Worm (Caenorhabditis elegans) whole organism, L1 larva: Measurements from ENCODE around the gene C06A12.8.

Experiments used
- C04F5.9 ChIP-seq: sonication (generic microtip); optimal IDR thresholded peaks from 2 replicates; lab custom pipeline; 2016; ENCODE audit warnings: missing genetic modification characterization, missing compliant biosample characterization
- F16B12.6 ChIP-seq: fragments of 150-350 bp; optimal IDR thresholded peaks from 2 replicates; lab custom pipeline; 2014; ENCODE audit warnings: missing biosample characterization, missing genetic modification characterization
- Y116A8C.19 ChIP-seq: sonication (generic microtip); optimal IDR thresholded peaks from 2 replicates; lab custom pipeline; 2016; ENCODE audit warnings: missing compliant biosample characterization, missing genetic modification characterization, borderline replicate concordance
- aly-2 ChIP-seq: fragments of 150-350 bp; optimal IDR thresholded peaks from 2 replicates; lab custom pipeline; 2014; ENCODE audit warnings: missing biosample characterization, missing genetic modification characterization
- blmp-1 ChIP-seq: fragments of 150-350 bp; optimal IDR thresholded peaks from 2 replicates; lab custom pipeline; 2014; ENCODE audit warnings: missing biosample characterization, missing genetic modification characterization
- ceh-63 ChIP-seq: fragments of 200-800 bp; sonication (Bioruptor generic); optimal IDR thresholded peaks from 2 replicates; lab custom pipeline; 2018; ENCODE audit warnings: mild to moderate bottlenecking, missing genetic modification characterization, missing compliant biosample characterization
- ceh-8 ChIP-seq: fragments of 200-800 bp; sonication (Bioruptor generic); optimal IDR thresholded peaks from 2 replicates; lab custom pipeline; 2018; ENCODE audit warnings: mild to moderate bottlenecking, missing genetic modification characterization, moderate library complexity, missing compliant biosample characterization
- ceh-82 ChIP-seq, 3 experiments: fragments of 150-350 bp in 1 of 3; sonication (generic microtip) in 2 of 3; optimal IDR thresholded peaks; 2 replicates each; lab custom pipeline; 2014 to 2017; ENCODE audit warnings: missing biosample characterization in 3 of 3, missing genetic modification characterization in 3 of 3
- ceh-90 ChIP-seq: sonication (generic microtip); optimal IDR thresholded peaks from 2 replicates; lab custom pipeline; 2016; ENCODE audit warnings: missing genetic modification characterization, missing compliant biosample characterization
- ces-1 ChIP-seq: fragments of 150-350 bp; optimal IDR thresholded peaks from 2 replicates; lab custom pipeline; 2014; ENCODE audit warnings: missing biosample characterization, missing genetic modification reagents, missing genetic modification characterization
- dpl-1 ChIP-seq, 3 experiments: fragments of 150-350 bp in 2 of 3; sonication (generic microtip) in 1 of 3; optimal IDR thresholded peaks; 2 replicates each; lab custom pipeline; 2014 to 2017; ENCODE audit warnings: missing biosample characterization in 3 of 3, missing genetic modification characterization in 3 of 3, missing genetic modification reagents in 3 of 3
- dsc-1 ChIP-seq: sonication (generic microtip); optimal IDR thresholded peaks from 2 replicates; lab custom pipeline; 2016; ENCODE audit warnings: mild to moderate bottlenecking, missing genetic modification characterization, missing compliant biosample characterization
- efl-1 ChIP-seq, 4 experiments: fragments of 150-350 bp; optimal IDR thresholded peaks in 3 of 4; peaks in 1 of 4; 1 replicate in 1 of 4; 2 replicates in 3 of 4; lab custom pipeline; 2014; ENCODE audit warnings: missing biosample characterization in 2 of 4, missing genetic modification characterization in 2 of 4, missing genetic modification reagents in 2 of 4
- efl-3 ChIP-seq: fragments of 200-800 bp; sonication (Bioruptor generic); optimal IDR thresholded peaks from 2 replicates; lab custom pipeline; 2018; ENCODE audit warnings: mild to moderate bottlenecking, missing genetic modification characterization, missing compliant biosample characterization
- elt-2 ChIP-seq: sonication (generic microtip); optimal IDR thresholded peaks from 2 replicates; lab custom pipeline; 2016; ENCODE audit warnings: missing genetic modification characterization, mild to moderate bottlenecking, inconsistent platforms, missing compliant biosample characterization, missing genetic modification reagents
- ets-5 ChIP-seq: fragments of 200-800 bp; sonication (Bioruptor generic); IDR thresholded peaks from 2 replicates; pipeline ENCODE4 v1.3.6; 2022; ENCODE audit warnings: missing genetic modification characterization, missing compliant biosample characterization
- fkh-10 ChIP-seq: sonication (generic microtip); optimal IDR thresholded peaks from 2 replicates; lab custom pipeline; 2017; ENCODE audit warnings: missing biosample characterization, missing genetic modification reagents, missing genetic modification characterization
- fkh-8 ChIP-seq: sonication (generic microtip); optimal IDR thresholded peaks from 2 replicates; lab custom pipeline; 2016; ENCODE audit warnings: mild to moderate bottlenecking, missing genetic modification characterization, missing compliant biosample characterization
- grh-1 ChIP-seq: fragments of 200-800 bp; sonication (Bioruptor generic); IDR thresholded peaks from 2 replicates; pipeline ENCODE4 v1.3.6; 2022; ENCODE audit warnings: missing genetic modification reagents, missing genetic modification characterization, missing compliant biosample characterization
- hlh-17 ChIP-seq: fragments of 200-800 bp; sonication (Bioruptor generic); optimal IDR thresholded peaks from 2 replicates; lab custom pipeline; 2018; ENCODE audit warnings: missing genetic modification characterization, mild to moderate bottlenecking, missing compliant biosample characterization, moderate library complexity, borderline replicate concordance
- hpl-2 ChIP-seq: fragments of 150-350 bp; optimal IDR thresholded peaks from 2 replicates; lab custom pipeline; 2014; ENCODE audit warnings: missing biosample characterization, missing genetic modification reagents, missing genetic modification characterization
- lin-13 ChIP-seq: fragments of 150-350 bp; optimal IDR thresholded peaks from 2 replicates; lab custom pipeline; 2014; ENCODE audit warnings: missing biosample characterization, missing genetic modification reagents, missing genetic modification characterization
- lin-14 ChIP-seq: fragments of 200-800 bp; sonication (Bioruptor generic); optimal IDR thresholded peaks from 2 replicates; lab custom pipeline; 2018; ENCODE audit warnings: mild to moderate bottlenecking, missing genetic modification characterization, moderate library complexity, missing compliant biosample characterization
- lin-15B ChIP-seq: fragments of 150-350 bp; sonication (generic microtip); optimal IDR thresholded peaks from 3 replicates; lab custom pipeline; 2014; ENCODE audit warnings: missing biosample characterization, missing genetic modification characterization
- lin-35 ChIP-seq, 2 experiments: fragments of 150-350 bp; optimal IDR thresholded peaks; 2 replicates each; lab custom pipeline; 2014; ENCODE audit warnings: missing biosample characterization in 2 of 2, missing genetic modification characterization in 2 of 2, missing genetic modification reagents in 2 of 2
- lin-39 ChIP-seq: fragments of 150-350 bp; optimal IDR thresholded peaks from 2 replicates; lab custom pipeline; 2014; ENCODE audit warnings: missing biosample characterization, missing genetic modification reagents, missing genetic modification characterization
- lsy-2 ChIP-seq, 2 experiments: fragments of 150-350 bp; optimal IDR thresholded peaks; 2 replicates each; lab custom pipeline; 2014; ENCODE audit warnings: missing biosample characterization in 2 of 2, missing genetic modification characterization in 2 of 2
- mef-2 ChIP-seq: fragments of 150-350 bp; optimal IDR thresholded peaks from 2 replicates; lab custom pipeline; 2014; ENCODE audit warnings: missing biosample characterization, missing genetic modification characterization
- mep-1 ChIP-seq: fragments of 150-350 bp; optimal IDR thresholded peaks from 2 replicates; lab custom pipeline; 2014; ENCODE audit warnings: missing biosample characterization, missing genetic modification characterization
- nhr-11 ChIP-seq: fragments of 150-350 bp; optimal IDR thresholded peaks from 2 replicates; lab custom pipeline; 2014; ENCODE audit warnings: missing biosample characterization, missing genetic modification characterization
- nhr-237 ChIP-seq: fragments of 150-350 bp; optimal IDR thresholded peaks from 2 replicates; lab custom pipeline; 2014; ENCODE audit warnings: missing biosample characterization, missing genetic modification characterization
- nhr-47 ChIP-seq: sonication (generic microtip); optimal IDR thresholded peaks from 2 replicates; lab custom pipeline; 2016; ENCODE audit warnings: mild to moderate bottlenecking, missing genetic modification characterization, moderate library complexity, missing compliant biosample characterization
- nhr-77 ChIP-seq: fragments of 150-350 bp; optimal IDR thresholded peaks from 2 replicates; lab custom pipeline; 2014; ENCODE audit warnings: missing biosample characterization, missing genetic modification characterization
- pag-3 ChIP-seq: sonication (generic microtip); optimal IDR thresholded peaks from 2 replicates; lab custom pipeline; 2017; ENCODE audit warnings: missing genetic modification characterization, mild to moderate bottlenecking, missing compliant biosample characterization, antibody characterized with exemption, borderline replicate concordance; ENCODE audit not compliant: insufficient read depth
- snpc-4 ChIP-seq: fragments of 150-350 bp; optimal IDR thresholded peaks from 2 replicates; lab custom pipeline; 2014; ENCODE audit warnings: missing biosample characterization, missing genetic modification characterization
- snu-23 ChIP-seq: sonication (generic microtip); optimal IDR thresholded peaks from 2 replicates; lab custom pipeline; 2016; ENCODE audit warnings: missing genetic modification characterization, missing compliant biosample characterization
- sox-4 ChIP-seq: sonication (generic microtip); optimal IDR thresholded peaks from 2 replicates; lab custom pipeline; 2016; ENCODE audit warnings: missing genetic modification characterization, missing compliant biosample characterization
- sptf-1 ChIP-seq: fragments of 150-350 bp; optimal IDR thresholded peaks from 2 replicates; lab custom pipeline; 2014; ENCODE audit warnings: missing biosample characterization, missing genetic modification characterization
- sup-37 ChIP-seq: fragments of 200-800 bp; sonication (Bioruptor generic); optimal IDR thresholded peaks from 2 replicates; lab custom pipeline; 2018; ENCODE audit warnings: mild to moderate bottlenecking, missing genetic modification characterization, missing compliant biosample characterization
- tbx-2 ChIP-seq: sonication (generic microtip); optimal IDR thresholded peaks from 2 replicates; lab custom pipeline; 2016; ENCODE audit warnings: missing genetic modification characterization, missing compliant biosample characterization
- unc-62 ChIP-seq: fragments of 150-350 bp; optimal IDR thresholded peaks from 2 replicates; lab custom pipeline; 2014; ENCODE audit warnings: missing biosample characterization, missing genetic modification reagents, missing genetic modification characterization
- unc-86 ChIP-seq: sonication (generic microtip); optimal IDR thresholded peaks from 2 replicates; lab custom pipeline; 2016; ENCODE audit warnings: missing genetic modification characterization, missing compliant biosample characterization
- unc-98 ChIP-seq: fragments of 200-800 bp; sonication (Bioruptor generic); IDR thresholded peaks from 2 replicates; pipeline ENCODE4 v1.3.6; 2022; ENCODE audit warnings: missing genetic modification characterization, missing compliant biosample characterization
- xbp-1 ChIP-seq: sonication (generic microtip); optimal IDR thresholded peaks from 2 replicates; lab custom pipeline; 2016; ENCODE audit warnings: missing genetic modification characterization, missing compliant biosample characterization
- zip-4 ChIP-seq: fragments of 200-800 bp; sonication (Bioruptor generic); optimal IDR thresholded peaks from 2 replicates; lab custom pipeline; 2018; ENCODE audit warnings: mild to moderate bottlenecking, missing genetic modification characterization, moderate library complexity, missing compliant biosample characterization
- ztf-11 ChIP-seq, 2 experiments: sonication (generic microtip); optimal IDR thresholded peaks; 2 replicates each; lab custom pipeline; 2016 to 2017; ENCODE audit warnings: missing genetic modification characterization in 2 of 2, missing biosample characterization in 1 of 2, missing compliant biosample characterization in 1 of 2

Gene C06A12.8

ce11 chrIV:17453200-17453599, 16.1 kb downstream of the C06A12.8 start:
- TF ChIP-seq efl-1 (optimal IDR thresholded peaks at IDR 0.05; lab: Kevin White, UChicago), result no peak
- TF ChIP-seq efl-1 (GFP tag; optimal IDR thresholded peaks at IDR 0.05 in 1 of 2; lab: Kevin White, UChicago), result peak in 1 of 2 experiments; percentile 62
- peak; percentile 86 for TF ChIP-seq blmp-1
- no peak for TF ChIP-seq F16B12.6 (tag; lab: Kevin White, UChicago)

- TF ChIP-seq efl-1 (optimal IDR thresholded peaks at IDR 0.05; lab: Kevin White, UChicago), result no peak
- peak in 1 of 2 experiments; percentile 10 for TF ChIP-seq efl-1 (GFP tag; optimal IDR thresholded peaks at IDR 0.05 in 1 of 2; lab: Kevin White, UChicago)
- no peak for TF ChIP-seq lin-14
- no peak for TF ChIP-seq ceh-63 (GFP tag; lab: Kevin White, UChicago)
- no peak for TF ChIP-seq fkh-8 (tag; lab: Kevin White, UChicago)
- TF ChIP-seq aly-2 (tag; lab: Kevin White, UChicago), result no peak
- no peak for TF ChIP-seq ces-1 (GFP tag; lab: Kevin White, UChicago)
- TF ChIP-seq nhr-237 (tag; lab: Kevin White, UChicago), result no peak
- TF ChIP-seq ceh-82 (tag; optimal IDR thresholded peaks at IDR 0.05; lab: Kevin White, UChicago), result no peak
Measured at ce11 chrIV:17453996-17454395, 16.9 kb downstream of the C06A12.8 start.

- TF ChIP-seq dpl-1 (GFP tag; optimal IDR thresholded peaks at IDR 0.05; lab: Kevin White, UChicago) (peak; percentile 91 to 94 (median 92)), sptf-1 (tag; lab: Kevin White, UChicago) (no peak), ces-1 (GFP tag; lab: Kevin White, UChicago) (no peak), aly-2 (tag; lab: Kevin White, UChicago) (no peak), zip-4 (GFP tag; lab: Kevin White, UChicago) (no peak), lsy-2 (tag; optimal IDR thresholded peaks at IDR 0.05; lab: Kevin White, UChicago) (peak; percentile 57 to 95), nhr-11 (tag; lab: Kevin White, UChicago) (no peak), elt-2 (tag; lab: Kevin White, UChicago) (no peak), Y116A8C.19 (no peak), tbx-2 (tag; lab: Kevin White, UChicago) (peak; percentile 36), C04F5.9 (no peak), sup-37 (GFP tag; lab: Kevin White, UChicago) (no peak), fkh-8 (tag; lab: Kevin White, UChicago) (peak; percentile 33), snu-23 (GFP tag; lab: Kevin White, UChicago) (peak; percentile 59), ceh-8 (GFP tag; lab: Kevin White, UChicago) (no peak), unc-86 (tag; lab: Kevin White, UChicago) (no peak), lin-15B (tag; lab: Kevin White, UChicago) (no peak), dsc-1 (tag; lab: Kevin White, UChicago) (peak; percentile 22), ceh-63 (GFP tag; lab: Kevin White, UChicago) (no peak), lin-13 (GFP tag; lab: Kevin White, UChicago) (no peak), blmp-1 (peak; percentile 42), xbp-1 (tag; lab: Kevin White, UChicago) (peak; percentile 17), lin-35 (GFP tag; optimal IDR thresholded peaks at IDR 0.05; lab: Kevin White, UChicago) (peak; percentile 91 to 97), F16B12.6 (tag; lab: Kevin White, UChicago) (peak; percentile 89), lin-14 (no peak), unc-98 (no peak), grh-1 (GFP tag; lab: Robert Waterston, UW) (no peak), mef-2 (no peak), ets-5 (GFP tag; lab: Robert Waterston, UW) (no peak), nhr-77 (peak; percentile 41), ceh-90 (no peak), mep-1 (no peak), efl-3 (GFP tag; lab: Kevin White, UChicago) (no peak), hlh-17 (no peak), lin-39 (tag; lab: Kevin White, UChicago) (no peak), unc-62 (GFP tag; lab: Kevin White, UChicago) (no peak), snpc-4 (tag; lab: Kevin White, UChicago) (no peak), fkh-10 (no peak), sox-4 (no peak), pag-3 (tag; lab: Kevin White, UChicago) (no peak), hpl-2 (peak; percentile 6), nhr-47 (tag; lab: Kevin White, UChicago) (peak; percentile 56), ztf-11 (tag; optimal IDR thresholded peaks at IDR 0.05; lab: Kevin White, UChicago) (no peak)
Measured at ce11 chrIV:17461222-17461707, 24.1 kb downstream of the C06A12.8 start, which contains the start of gene rif-1.1. rif-1.1 (minus strand) TSS chrIV:17461272.
